Worm (Caenorhabditis elegans): ENCODE results near the gene snpn-1.

DNA sequence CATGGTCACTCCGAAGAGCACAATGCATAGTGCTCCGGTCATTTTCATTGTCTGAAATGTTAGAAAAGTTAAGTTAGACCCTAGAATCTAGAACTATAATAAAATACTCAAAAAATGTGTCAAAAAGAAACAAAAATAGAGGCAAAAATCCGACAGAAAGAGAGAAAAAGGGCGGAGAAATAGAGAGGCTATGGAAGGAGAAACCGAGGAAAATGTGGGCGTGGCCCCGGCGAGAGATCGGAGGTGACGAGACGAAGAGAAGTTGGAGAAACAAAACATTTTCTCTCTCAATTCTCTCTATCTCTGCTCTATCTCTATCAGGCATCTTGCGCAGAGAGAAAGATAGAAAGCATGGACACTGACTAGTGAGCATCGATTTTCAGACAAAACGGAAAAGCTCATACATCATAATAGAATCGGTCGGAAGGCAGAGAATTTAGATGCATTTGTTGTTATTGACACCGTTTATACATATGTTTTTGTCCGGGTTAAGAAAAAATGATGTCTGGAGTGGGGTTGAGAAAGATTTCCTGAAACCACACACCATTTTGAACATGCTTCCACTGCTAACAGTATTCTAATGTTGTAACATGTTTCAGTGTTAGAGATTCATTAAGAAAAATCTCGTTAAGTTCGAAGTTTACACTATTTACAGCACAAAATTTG is 12.5 kb upstream of the snpn-1 start, which contains the start of gene C02B10.3:
- TF ChIP-seq ama-1 (optimal IDR thresholded peaks at IDR 0.05) = no peak
- TF ChIP-seq hmg-4 (GFP tag; optimal IDR thresholded peaks at IDR 0.05) = no peak
- no peak for TF ChIP-seq sea-1 (GFP tag; conservative IDR thresholded peaks at IDR 0.05)
- TF ChIP-seq hmbx-1 (tag; optimal IDR thresholded peaks at IDR 0.05) = no peak
- no peak for TF ChIP-seq tbx-11 (GFP tag; IDR thresholded peaks at IDR 0.05)
- TF ChIP-seq ceh-13 (GFP tag; optimal IDR thresholded peaks at IDR 0.05) = no peak
- TF ChIP-seq hnd-1 (tag; optimal IDR thresholded peaks at IDR 0.05) = no peak
- TF ChIP-seq tra-4 (tag; optimal IDR thresholded peaks at IDR 0.05) = no peak
- no peak for TF ChIP-seq F13C5.2 (tag; optimal IDR thresholded peaks at IDR 0.05)
- no peak for TF ChIP-seq ets-7 (tag; optimal IDR thresholded peaks at IDR 0.05)
